Worm (Caenorhabditis elegans) whole organism, late embryonic: ENCODE results near the gene ptr-16.

Source experiments
- K02D7.2 ChIP-seq: sonication (generic microtip); optimal IDR thresholded peaks from 2 replicates; lab custom pipeline; 2017; ENCODE audit warnings: mild to moderate bottlenecking, missing genetic modification characterization, missing compliant biosample characterization
- ahr-1 ChIP-seq: sonication (generic microtip); optimal IDR thresholded peaks from 2 replicates; lab custom pipeline; 2016; ENCODE audit warnings: missing genetic modification characterization, missing compliant biosample characterization
- ama-1 ChIP-seq: fragments of 150-350 bp; optimal IDR thresholded peaks from 2 replicates; lab custom pipeline; 2014
- ceh-18 ChIP-seq: sonication (generic microtip); optimal IDR thresholded peaks from 2 replicates; lab custom pipeline; 2016; ENCODE audit warnings: missing genetic modification characterization, missing compliant biosample characterization
- ceh-9 ChIP-seq: sonication (generic microtip); optimal IDR thresholded peaks from 2 replicates; lab custom pipeline; 2016; ENCODE audit warnings: mild to moderate bottlenecking, missing genetic modification characterization, inconsistent platforms, missing compliant biosample characterization
- fkh-10 ChIP-seq: fragments of 150-350 bp; optimal IDR thresholded peaks from 2 replicates; lab custom pipeline; 2014; ENCODE audit warnings: missing biosample characterization, missing genetic modification reagents, missing genetic modification characterization
- hlh-30 ChIP-seq: sonication (generic microtip); optimal IDR thresholded peaks from 2 replicates; lab custom pipeline; 2017; ENCODE audit warnings: antibody characterized with exemption, missing genetic modification characterization, missing compliant biosample characterization; ENCODE audit not compliant: insufficient read depth
- lin-11 ChIP-seq: fragments of 200-800 bp; sonication (Bioruptor generic); optimal IDR thresholded peaks from 2 replicates; lab custom pipeline; 2018; ENCODE audit warnings: mild to moderate bottlenecking, missing genetic modification characterization, missing compliant biosample characterization
- nfya-1 ChIP-seq: sonication (generic microtip); optimal IDR thresholded peaks from 2 replicates; lab custom pipeline; 2017; ENCODE audit warnings: missing genetic modification characterization, mild to moderate bottlenecking, missing compliant biosample characterization, antibody characterized with exemption, moderate library complexity
- nhr-11 ChIP-seq: fragments of 150-350 bp; optimal IDR thresholded peaks from 2 replicates; lab custom pipeline; 2014; ENCODE audit warnings: missing biosample characterization, missing genetic modification characterization
- rnt-1 ChIP-seq: sonication (generic microtip); optimal IDR thresholded peaks from 2 replicates; lab custom pipeline; 2016; ENCODE audit warnings: missing genetic modification characterization, missing compliant biosample characterization
- sdc-2 ChIP-seq: sonication (generic microtip); optimal IDR thresholded peaks from 2 replicates; lab custom pipeline; 2016; ENCODE audit warnings: missing genotype, missing genetic modification characterization, missing compliant biosample characterization
- syd-9 ChIP-seq: sonication (generic microtip); optimal IDR thresholded peaks from 2 replicates; lab custom pipeline; 2016; ENCODE audit warnings: mild to moderate bottlenecking, missing genetic modification characterization, moderate library complexity, missing compliant biosample characterization
- unc-42 ChIP-seq: sonication (generic microtip); optimal IDR thresholded peaks from 2 replicates; lab custom pipeline; 2016; ENCODE audit warnings: missing genotype, missing genetic modification characterization, missing compliant biosample characterization

DNA sequence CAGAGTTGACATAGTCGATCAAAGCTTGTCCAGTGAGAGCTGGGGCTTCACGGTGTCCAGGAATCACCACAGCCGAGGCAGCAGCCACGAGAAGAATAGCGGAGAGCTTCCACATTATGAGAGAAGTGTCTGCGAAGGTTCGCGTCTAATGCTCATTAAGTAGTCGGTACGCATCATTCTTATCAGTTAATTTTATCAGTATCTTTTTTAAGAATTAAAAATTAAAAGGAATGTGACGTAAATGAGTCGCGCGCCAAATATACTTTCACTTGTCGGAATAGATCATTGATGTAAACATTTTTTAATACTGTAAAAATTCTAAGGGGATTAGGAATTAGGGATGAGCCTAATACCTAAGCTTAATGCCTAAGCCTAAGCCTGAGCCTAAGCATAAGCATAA lies 31.7 kb upstream of the ptr-16 start, which contains the start of gene cpr-5:
- no peak for TF ChIP-seq fkh-10
- no peak for TF ChIP-seq lin-11 (tag; lab: Kevin White, UChicago)
- TF ChIP-seq nhr-11 (tag; lab: Kevin White, UChicago): no peak
- no peak for TF ChIP-seq rnt-1
- TF ChIP-seq nfya-1 (tag; lab: Kevin White, UChicago): no peak
- TF ChIP-seq ahr-1: no peak
- TF ChIP-seq unc-42: no peak
- no peak for TF ChIP-seq ceh-9
- no peak for TF ChIP-seq ceh-18 (tag; lab: Kevin White, UChicago)
- TF ChIP-seq syd-9 (tag; lab: Kevin White, UChicago): no peak
- TF ChIP-seq K02D7.2 (tag; lab: Kevin White, UChicago): no peak
- TF ChIP-seq ama-1 (lab: Kevin White, UChicago): no peak
- no peak for TF ChIP-seq hlh-30 (tag; lab: Kevin White, UChicago)
- TF ChIP-seq sdc-2 (tag; lab: Kevin White, UChicago): no peak
